Fruit fly (Drosophila melanogaster) whole organism: ENCODE results near the gene Met75Cb.
"Not testable (repeated sequence)": the region's sequence is repeated elsewhere in the genome, so short reads cannot be mapped to it uniquely, and the experiment has no call there.

Experiments used
- CG8478 ChIP-seq: fragments of >200 bp; optimal IDR thresholded peaks from 2 replicates; lab custom pipeline; 2018; ENCODE audit warnings: inconsistent platforms
- Dll ChIP-seq: fragments of >200 bp; optimal IDR thresholded peaks from 2 replicates; lab custom pipeline; 2017
- EcR ChIP-seq, 2 experiments: fragments of >200 bp; optimal IDR thresholded peaks; 2 replicates each; lab custom pipeline; 2017; ENCODE audit warnings: missing biosample characterization in 2 of 2, missing genetic modification characterization in 2 of 2, missing genetic modification reagents in 2 of 2
- pan ChIP-seq: fragments of >200 bp; optimal IDR thresholded peaks from 2 replicates; lab custom pipeline; 2017
- psq ChIP-seq: fragments of >200 bp; optimal IDR thresholded peaks from 2 replicates; lab custom pipeline; 2017
- usp ChIP-seq: fragments of >200 bp; optimal IDR thresholded peaks from 2 replicates; lab custom pipeline; 2017; ENCODE audit warnings: missing biosample characterization, missing genetic modification characterization, mixed read lengths

Gene Met75Cb

dm6 chr3L:18469518-18469917 is at the start of gene Met75Cb:
Met75Cb (minus strand) TSS chr3L:18469618.
- not testable (repeated sequence) for TF ChIP-seq EcR (GFP tag; optimal IDR thresholded peaks at IDR 0.05; lab: Kevin White, UChicago); pan; Dll

- TF ChIP-seq pan (no peak), usp (GFP tag; lab: Kevin White, UChicago) (no peak), Dll (no peak), psq (no peak), CG8478 (no peak), EcR (GFP tag; optimal IDR thresholded peaks at IDR 0.05; lab: Kevin White, UChicago) (no peak)
Measured at dm6 chr3L:18502425-18502824, 33.0 kb upstream of the Met75Cb start, which contains the start of gene AstC-R2. AstC-R2 (minus strand) TSS chr3L:18502557.

- not testable (repeated sequence) for TF ChIP-seq pan; EcR (GFP tag; optimal IDR thresholded peaks at IDR 0.05; lab: Kevin White, UChicago); psq
Measured at dm6 chr3L:18472284-18472683, 2.9 kb upstream of the Met75Cb start, which contains the start of gene Met75Ca. Met75Ca (minus strand) TSS chr3L:18472384.

- no peak for TF ChIP-seq pan
- TF ChIP-seq EcR (GFP tag; optimal IDR thresholded peaks at IDR 0.05; lab: Kevin White, UChicago): no peak
Measured at dm6 chr3L:18463063-18463462, 6.4 kb downstream of the Met75Cb start, which contains the start of gene CG4306. CG4306 (minus strand) TSS chr3L:18463163.

dm6 chr3L:18460987-18461403 is 8.4 kb downstream of the Met75Cb start, which contains the start of gene CG32196:
CG32196 (minus strand) TSS chr3L:18461024.
- no peak for TF ChIP-seq CG8478
- TF ChIP-seq usp (GFP tag; lab: Kevin White, UChicago): no peak
- no peak for TF ChIP-seq EcR (GFP tag; optimal IDR thresholded peaks at IDR 0.05; lab: Kevin White, UChicago)
- TF ChIP-seq Dll: no peak
- no peak for TF ChIP-seq psq
- TF ChIP-seq pan: no peak

- no peak for TF ChIP-seq EcR (GFP tag; optimal IDR thresholded peaks at IDR 0.05; lab: Kevin White, UChicago)
Measured at dm6 chr3L:18460317-18460912, 9.0 kb downstream of the Met75Cb start.

dm6 chr3L:18449691-18450090 is 19.7 kb downstream of the Met75Cb start:
- TF ChIP-seq usp (GFP tag; lab: Kevin White, UChicago) (no peak), EcR (GFP tag; optimal IDR thresholded peaks at IDR 0.05; lab: Kevin White, UChicago) (no peak), psq (no peak), CG8478 (no peak), pan (no peak), Dll (no peak)

dm6 chr3L:18439809-18440256 is 29.6 kb downstream of the Met75Cb start, which contains the start of gene skl:
skl (minus strand) TSS chr3L:18439942.
- TF ChIP-seq CG8478: no peak
- TF ChIP-seq psq: no peak
- TF ChIP-seq usp (GFP tag; lab: Kevin White, UChicago): no peak
- TF ChIP-seq pan: no peak
- no peak for TF ChIP-seq Dll
- no peak for TF ChIP-seq EcR (GFP tag; optimal IDR thresholded peaks at IDR 0.05; lab: Kevin White, UChicago)

- TF ChIP-seq usp (GFP tag; lab: Kevin White, UChicago) (no peak), CG8478 (no peak), EcR (GFP tag; optimal IDR thresholded peaks at IDR 0.05; lab: Kevin White, UChicago) (no peak), psq (no peak), pan (no peak), Dll (no peak)
Measured at dm6 chr3L:18430600-18430999, 38.8 kb downstream of the Met75Cb start.

dm6 chr3L:18425288-18425687 is 44.1 kb downstream of the Met75Cb start:
- no peak for TF ChIP-seq CG8478
- no peak for TF ChIP-seq usp (GFP tag; lab: Kevin White, UChicago)
- TF ChIP-seq psq: no peak
- TF ChIP-seq Dll: no peak
- TF ChIP-seq EcR (GFP tag; optimal IDR thresholded peaks at IDR 0.05; lab: Kevin White, UChicago): no peak
- no peak for TF ChIP-seq pan

dm6 chr3L:18423011-18423410 is 46.4 kb downstream of the Met75Cb start:
- TF ChIP-seq usp (GFP tag; lab: Kevin White, UChicago) (no peak), EcR (GFP tag; optimal IDR thresholded peaks at IDR 0.05; lab: Kevin White, UChicago) (no peak), psq (no peak), Dll (no peak), CG8478 (no peak), pan (no peak)
